Worm (Caenorhabditis elegans): ENCODE data around the gene D1086.5.
"Not testable (repeated sequence)": the region's sequence is repeated elsewhere in the genome, so short reads cannot be mapped to it uniquely, and the experiment has no call there.

D1086.5 gene

ce11 chrV:14055097-14055496 lies 35.1 kb downstream of the D1086.5 start (continued):
- TF ChIP-seq lsl-1 (GFP tag; optimal IDR thresholded peaks at IDR 0.05), result peak; percentile 29
- peak; percentile 96 for TF ChIP-seq hmg-1.2 (GFP tag; IDR thresholded peaks at IDR 0.05)

- TF ChIP-seq ets-4 (GFP tag; optimal IDR thresholded peaks at IDR 0.05); attf-3 (GFP tag; conservative IDR thresholded peaks at IDR 0.05); cebp-2 (GFP tag; IDR thresholded peaks at IDR 0.05): not testable (repeated sequence)
These were observed 40.9 kb downstream of the D1086.5 start, which contains the start of gene F58D12.1 for ce11 chrV:14049274-14049673. TSS of gene F58D12.1 (plus strand) at chrV:14049574.

Measured in whole organism, young adult.